Worm (Caenorhabditis elegans) whole organism, early embryonic: ENCODE data around the gene txdc-12.2.

Experiments used
- F13C5.2 ChIP-seq: sonication (generic microtip); optimal IDR thresholded peaks from 2 replicates; lab custom pipeline; 2017; ENCODE audit warnings: mild to moderate bottlenecking, missing genetic modification characterization, inconsistent platforms, missing compliant biosample characterization
- aly-1 ChIP-seq: sonication (generic microtip); optimal IDR thresholded peaks from 2 replicates; lab custom pipeline; 2016; ENCODE audit warnings: missing genetic modification characterization, missing compliant biosample characterization
- ama-1 ChIP-seq: fragments of 150-350 bp; optimal IDR thresholded peaks from 2 replicates; lab custom pipeline; 2014

DNA sequence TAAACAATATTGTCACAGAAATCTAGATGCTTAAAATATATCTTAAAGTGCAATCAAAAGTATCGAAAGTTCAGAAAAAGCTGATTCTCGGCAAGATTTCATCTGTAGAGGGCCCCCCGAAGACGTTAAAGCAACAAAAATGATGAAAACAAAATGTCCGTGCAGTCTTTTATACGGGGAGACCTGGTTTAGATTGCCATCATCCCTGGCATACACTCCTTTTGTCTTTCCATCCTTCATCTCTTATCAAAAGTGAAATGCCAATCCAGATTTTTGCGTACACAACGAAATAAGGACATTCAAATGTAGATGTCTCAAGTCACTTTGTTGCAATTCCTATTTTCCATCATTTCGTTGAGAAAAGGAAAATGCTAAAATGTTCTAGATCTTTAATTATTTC, 39.9 kb downstream of the txdc-12.2 start:
- TF ChIP-seq ama-1 (no peak), F13C5.2 (no peak), aly-1 (tag; lab: Kevin White, UChicago) (no peak)
